Fruit fly (Drosophila melanogaster) Kc167 (cell line): ENCODE measurements around the gene CG14073.

Source experiments
- Sin3A ChIP-seq: fragments of >200 bp; optimal IDR thresholded peaks from 2 replicates; lab custom pipeline; 2018; ENCODE audit warnings: missing external identifiers
- h ChIP-seq: fragments of >200 bp; optimal IDR thresholded peaks from 3 replicates; lab custom pipeline; 2018; ENCODE audit warnings: missing external identifiers
- psq ChIP-seq: fragments of >200 bp; optimal IDR thresholded peaks from 2 replicates; lab custom pipeline; 2017; ENCODE audit warnings: missing external identifiers

DNA sequence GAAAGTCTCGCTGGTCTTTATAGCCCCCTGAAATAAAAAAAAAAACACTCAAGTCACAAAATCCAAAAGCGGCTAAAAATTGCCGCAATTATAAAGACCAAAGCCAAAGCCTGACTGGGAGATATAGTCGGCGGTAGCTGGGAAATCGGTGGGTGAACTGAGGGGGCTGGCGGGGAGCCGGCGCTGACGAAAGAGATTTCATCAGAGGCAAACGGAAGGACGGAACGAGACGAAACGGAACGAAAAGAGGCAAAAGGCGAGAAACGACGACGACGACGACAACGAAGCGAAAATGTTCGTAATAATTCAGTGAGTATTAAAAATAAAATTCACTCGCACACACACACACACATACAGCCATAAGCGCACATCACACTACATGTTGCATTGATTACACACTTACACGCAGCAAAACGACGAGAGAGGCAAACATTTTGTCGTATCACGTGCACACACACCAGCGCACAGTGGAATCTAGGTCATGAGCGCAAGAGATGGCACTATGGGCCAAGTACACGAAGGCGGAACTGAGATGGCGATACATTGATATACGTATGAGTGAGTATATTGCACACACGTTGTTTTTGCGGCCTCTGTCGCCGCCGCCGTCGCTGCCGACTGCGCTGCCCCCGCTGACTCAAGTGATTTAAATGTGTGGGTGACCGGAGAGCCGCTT is 61.4 kb downstream of the CG14073 start:
- TF ChIP-seq psq = peak; percentile 35
- TF ChIP-seq Sin3A (lab: Kevin White, UChicago) = no peak
- TF ChIP-seq h (lab: Kevin White, UChicago) = no peak
